Worm (Caenorhabditis elegans): ENCODE data around the gene K07D4.9.
A peak's percentile ranks its signal among the peaks of the same experiment; 100 is the strongest.
"Not testable (repeated sequence)": the region's sequence is repeated elsewhere in the genome, so short reads cannot be mapped to it uniquely, and the experiment has no call there.

ce11 chrII:4047839-4048440, 19.6 kb downstream of the K07D4.9 start:
- TF ChIP-seq ztf-4 (tag; optimal IDR thresholded peaks at IDR 0.05); ama-1 (optimal IDR thresholded peaks at IDR 0.05); nhr-28 (tag; optimal IDR thresholded peaks at IDR 0.05); aly-2 (tag; optimal IDR thresholded peaks at IDR 0.05); zag-1 (tag; optimal IDR thresholded peaks at IDR 0.05); ztf-11 (tag; optimal IDR thresholded peaks at IDR 0.05); nhr-76 (tag; optimal IDR thresholded peaks at IDR 0.05); R02D3.7 (tag; optimal IDR thresholded peaks at IDR 0.05); nhr-237 (tag; optimal IDR thresholded peaks at IDR 0.05); nhr-12 (tag; optimal IDR thresholded peaks at IDR 0.05): not testable (repeated sequence)
- peak; percentile 22 for TF ChIP-seq lin-15B (tag; optimal IDR thresholded peaks at IDR 0.05)
